Fruit fly (Drosophila melanogaster) whole organism, wandering third instar larva: ENCODE measurements around the gene CG5199.
A peak's percentile ranks its signal among the peaks of the same experiment; 100 is the strongest.

Experiments used
- Abd-B ChIP-seq: fragments of >200 bp; optimal IDR thresholded peaks from 2 replicates; lab custom pipeline; 2017; ENCODE audit warnings: missing biosample characterization, missing genetic modification characterization
- CG32264 ChIP-seq: fragments of 200-800 bp; sonication (Bioruptor generic); optimal IDR thresholded peaks from 2 replicates; lab custom pipeline; 2016; ENCODE audit warnings: missing biosample characterization, missing genetic modification characterization
- CG9705 ChIP-seq: fragments of 200-800 bp; sonication (Bioruptor generic); optimal IDR thresholded peaks from 2 replicates; lab custom pipeline; 2018; ENCODE audit warnings: missing biosample characterization, mild to moderate bottlenecking, missing genetic modification characterization
- CrebA ChIP-seq: fragments of 200-800 bp; sonication (Bioruptor generic); optimal IDR thresholded peaks from 2 replicates; lab custom pipeline; 2016; ENCODE audit warnings: missing biosample characterization, mild to moderate bottlenecking, missing genetic modification characterization, borderline replicate concordance
- Dfd ChIP-seq: fragments of >200 bp; optimal IDR thresholded peaks from 2 replicates; lab custom pipeline; 2017; ENCODE audit warnings: missing biosample characterization, missing genetic modification characterization
- Dif ChIP-seq: fragments of 200-275, 200-300 bp; sonication (Bioruptor generic); optimal IDR thresholded peaks from 2 replicates; lab custom pipeline; 2018; ENCODE audit warnings: missing biosample characterization, missing genetic modification characterization; ENCODE audit not compliant: partially characterized antibody
- GATAd ChIP-seq: sonication (Bioruptor generic); optimal IDR thresholded peaks from 2 replicates; lab custom pipeline; 2016; ENCODE audit warnings: missing biosample characterization, missing genetic modification characterization
- HLH106 ChIP-seq: fragments of 200-800 bp; optimal IDR thresholded peaks from 3 replicates; lab custom pipeline; 2019; ENCODE audit warnings: missing biosample characterization, mild to moderate bottlenecking, missing genetic modification characterization, moderate library complexity
- Hnf4 ChIP-seq: fragments of 200-800 bp; sonication (Bioruptor generic); optimal IDR thresholded peaks from 2 replicates; lab custom pipeline; 2016; ENCODE audit warnings: missing biosample characterization, mild to moderate bottlenecking, missing genetic modification characterization
- Hr78 ChIP-seq: fragments of >200 bp; optimal IDR thresholded peaks from 2 replicates; lab custom pipeline; 2017; ENCODE audit warnings: missing biosample characterization, missing genetic modification characterization
- Hr83 ChIP-seq: fragments of 200-300 bp; sonication (Bioruptor generic); optimal IDR thresholded peaks from 2 replicates; lab custom pipeline; 2016; ENCODE audit warnings: missing biosample characterization, mild to moderate bottlenecking, missing genetic modification characterization, moderate library complexity; ENCODE audit not compliant: poor library complexity, severe bottlenecking
- Jra ChIP-seq: sonication (Bioruptor generic); optimal IDR thresholded peaks from 2 replicates; lab custom pipeline; 2016; ENCODE audit warnings: missing biosample characterization, missing genetic modification characterization
- Mio ChIP-seq: sonication (Bioruptor generic); optimal IDR thresholded peaks from 2 replicates; lab custom pipeline; 2016; ENCODE audit warnings: missing biosample characterization, missing genetic modification characterization
- Myc ChIP-seq: fragments of >200 bp; optimal IDR thresholded peaks from 2 replicates; lab custom pipeline; 2017
- N ChIP-seq: fragments of >200 bp; optimal IDR thresholded peaks from 2 replicates; lab custom pipeline; 2018; ENCODE audit warnings: missing biosample characterization, missing external identifiers, missing genetic modification characterization
- OdsH ChIP-seq: fragments of 200-800 bp; sonication (Bioruptor generic); optimal IDR thresholded peaks from 2 replicates; lab custom pipeline; 2016; ENCODE audit warnings: missing biosample characterization, mild to moderate bottlenecking, missing genetic modification characterization
- Rel ChIP-seq, 2 experiments: fragments of 200-800 bp; sonication (Bioruptor generic) in 1 of 2; optimal IDR thresholded peaks; 2 replicates in 1 of 2; 3 replicates in 1 of 2; lab custom pipeline; 2016 to 2019; ENCODE audit warnings: mild to moderate bottlenecking in 2 of 2, missing biosample characterization in 2 of 2, missing genetic modification characterization in 2 of 2, moderate library complexity in 1 of 2
- Sp1 ChIP-seq: fragments of 200-800 bp; sonication (Bioruptor generic); optimal IDR thresholded peaks from 3 replicates; lab custom pipeline; 2019; ENCODE audit warnings: missing biosample characterization, mild to moderate bottlenecking, missing genetic modification characterization, moderate library complexity
- Vsx2 ChIP-seq: fragments of 200-300, 225-300 bp; sonication (Bioruptor generic); optimal IDR thresholded peaks from 2 replicates; lab custom pipeline; 2018; ENCODE audit warnings: missing biosample characterization, missing genetic modification characterization; ENCODE audit not compliant: partially characterized antibody
- br ChIP-seq: fragments of 200-800 bp; sonication (Bioruptor generic); optimal IDR thresholded peaks from 2 replicates; lab custom pipeline; 2016; ENCODE audit warnings: missing biosample characterization, missing genetic modification characterization
- brk ChIP-seq: fragments of 200-800 bp; sonication (Bioruptor generic); optimal IDR thresholded peaks from 2 replicates; lab custom pipeline; 2016; ENCODE audit warnings: missing biosample characterization, mild to moderate bottlenecking, missing genetic modification characterization
- dl ChIP-seq, 2 experiments: fragments of 175-275, 200-275 bp in 1 of 2; fragments of 200-275 bp in 1 of 2; sonication (Bioruptor generic); optimal IDR thresholded peaks; lab custom pipeline; 2018; ENCODE audit warnings: mild to moderate bottlenecking in 2 of 2, missing biosample characterization in 2 of 2, missing genetic modification characterization in 2 of 2, moderate library complexity in 2 of 2; ENCODE audit not compliant: partially characterized antibody in 2 of 2, insufficient read depth in 1 of 2
- dmrt93B ChIP-seq: fragments of 200-800 bp; sonication (Bioruptor generic); optimal IDR thresholded peaks from 2 replicates; lab custom pipeline; 2018; ENCODE audit warnings: missing biosample characterization, mild to moderate bottlenecking, missing genetic modification characterization
- dsf ChIP-seq: sonication (Bioruptor generic); optimal IDR thresholded peaks from 2 replicates; lab custom pipeline; 2016; ENCODE audit warnings: missing biosample characterization, missing genetic modification characterization, borderline replicate concordance
- ey ChIP-seq: fragments of 200-800 bp; sonication (Bioruptor generic); optimal IDR thresholded peaks from 2 replicates; lab custom pipeline; 2016; ENCODE audit warnings: missing biosample characterization, missing genetic modification characterization
- foxo ChIP-seq, 2 experiments: fragments of 200-800 bp; sonication (Bioruptor generic); optimal IDR thresholded peaks; 2 replicates in 1 of 2; 3 replicates in 1 of 2; lab custom pipeline; 2016 to 2017; ENCODE audit warnings: missing biosample characterization in 2 of 2, missing genetic modification characterization in 2 of 2
- fru ChIP-seq: fragments of 200-800 bp; sonication (Bioruptor generic); optimal IDR thresholded peaks from 3 replicates; lab custom pipeline; 2016; ENCODE audit warnings: missing biosample characterization, mild to moderate bottlenecking, missing genetic modification characterization
- h ChIP-seq: fragments of 200-800 bp; sonication (Bioruptor generic); optimal IDR thresholded peaks from 3 replicates; lab custom pipeline; 2016; ENCODE audit warnings: missing biosample characterization, mild to moderate bottlenecking, missing genetic modification characterization
- jim ChIP-seq: fragments of 175-275, 200-325 bp; sonication (Bioruptor generic); optimal IDR thresholded peaks from 2 replicates; lab custom pipeline; 2016; ENCODE audit warnings: missing biosample characterization, mild to moderate bottlenecking, missing genetic modification characterization
- lola ChIP-seq: fragments of >200 bp; optimal IDR thresholded peaks from 2 replicates; lab custom pipeline; 2017; ENCODE audit warnings: missing biosample characterization, missing genetic modification characterization
- pan ChIP-seq: fragments of >200 bp; optimal IDR thresholded peaks from 2 replicates; lab custom pipeline; 2017
- psq ChIP-seq: fragments of 200-800 bp; sonication (Bioruptor generic); optimal IDR thresholded peaks from 3 replicates; lab custom pipeline; 2017; ENCODE audit warnings: missing biosample characterization, mild to moderate bottlenecking, missing genetic modification characterization, moderate library complexity
- rgr ChIP-seq: fragments of 200-800 bp; sonication (Bioruptor generic); optimal IDR thresholded peaks from 3 replicates; lab custom pipeline; 2016; ENCODE audit warnings: missing biosample characterization, mild to moderate bottlenecking, missing genetic modification characterization
- sage ChIP-seq: fragments of 200-800 bp; sonication (Bioruptor generic); optimal IDR thresholded peaks from 2 replicates; lab custom pipeline; 2016; ENCODE audit warnings: missing biosample characterization, mild to moderate bottlenecking, missing genetic modification characterization
- sv ChIP-seq: fragments of 200-800 bp; sonication (Bioruptor generic); optimal IDR thresholded peaks from 3 replicates; lab custom pipeline; 2016; ENCODE audit warnings: missing biosample characterization, missing genetic modification characterization
- tai ChIP-seq: sonication (Bioruptor generic); optimal IDR thresholded peaks from 2 replicates; lab custom pipeline; 2016; ENCODE audit warnings: missing biosample characterization, missing genetic modification characterization
- usp ChIP-seq: fragments of >200 bp; optimal IDR thresholded peaks from 2 replicates; lab custom pipeline; 2017; ENCODE audit warnings: missing biosample characterization, missing genetic modification characterization
- woc ChIP-seq: sonication (Bioruptor generic); optimal IDR thresholded peaks from 2 replicates; lab custom pipeline; 2016; ENCODE audit warnings: missing biosample characterization, mild to moderate bottlenecking, missing genetic modification characterization

Gene CG5199

DNA sequence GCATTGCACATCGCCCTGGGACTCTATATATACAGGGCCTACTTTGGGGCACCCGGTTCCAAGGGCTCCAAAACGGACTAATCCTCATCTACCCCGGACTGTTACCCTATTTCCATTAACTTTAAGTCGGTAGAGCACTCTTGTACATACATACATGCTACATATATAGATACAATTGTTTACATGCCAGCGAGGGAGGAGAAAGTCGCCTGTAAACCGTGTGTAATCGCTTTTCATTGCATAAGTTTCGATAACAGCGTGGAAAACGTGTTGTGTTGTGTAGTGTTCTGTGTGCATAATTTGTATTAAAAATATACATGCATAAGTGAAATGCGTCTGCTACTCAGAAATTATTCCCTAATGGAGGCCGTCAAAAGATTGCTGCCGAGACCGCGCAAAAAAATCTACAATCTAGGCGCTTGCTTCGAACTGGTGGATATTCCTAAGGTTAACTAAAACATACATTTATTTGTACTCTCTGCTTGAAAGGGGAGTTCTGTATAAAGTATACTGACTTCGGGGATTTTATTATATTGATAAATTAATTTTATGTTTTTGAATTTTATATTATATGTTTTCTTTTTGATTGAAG is 21.6 kb upstream of the CG5199 start, which contains the start of gene isoQC:
TSS of gene isoQC (plus strand) at position 270 of the 592 bp plus-strand sequence.
- TF ChIP-seq GATAd (GFP tag; lab: Kevin White, UChicago), result no peak
- no peak for TF ChIP-seq OdsH (GFP tag; lab: Kevin White, UChicago)
- no peak for TF ChIP-seq HLH106
- TF ChIP-seq Rel (GFP tag; optimal IDR thresholded peaks at IDR 0.05; lab: Kevin White, UChicago), result no peak
- no peak for TF ChIP-seq Rel (tag; optimal IDR thresholded peaks at IDR 0.05; lab: Kevin White, UChicago)
- no peak for TF ChIP-seq sv (GFP tag; lab: Kevin White, UChicago)
- no peak for TF ChIP-seq ey (GFP tag; lab: Kevin White, UChicago)
- no peak for TF ChIP-seq Hr83 (GFP tag; lab: Kevin White, UChicago)
- no peak for TF ChIP-seq h
- no peak for TF ChIP-seq br (GFP tag; lab: Kevin White, UChicago)
- TF ChIP-seq Dfd (GFP tag; lab: Kevin White, UChicago), result no peak
- TF ChIP-seq psq (GFP tag; lab: Kevin White, UChicago), result no peak
- no peak for TF ChIP-seq CG32264 (GFP tag; lab: Kevin White, UChicago)
- TF ChIP-seq dsf (GFP tag; lab: Kevin White, UChicago), result no peak
- no peak for TF ChIP-seq tai (GFP tag; lab: Kevin White, UChicago)
- no peak for TF ChIP-seq dmrt93B (GFP tag; lab: Kevin White, UChicago)
- no peak for TF ChIP-seq jim (GFP tag; lab: Kevin White, UChicago)
- no peak for TF ChIP-seq Hnf4
- TF ChIP-seq CrebA (GFP tag; lab: Kevin White, UChicago), result no peak
- no peak for TF ChIP-seq N

DNA sequence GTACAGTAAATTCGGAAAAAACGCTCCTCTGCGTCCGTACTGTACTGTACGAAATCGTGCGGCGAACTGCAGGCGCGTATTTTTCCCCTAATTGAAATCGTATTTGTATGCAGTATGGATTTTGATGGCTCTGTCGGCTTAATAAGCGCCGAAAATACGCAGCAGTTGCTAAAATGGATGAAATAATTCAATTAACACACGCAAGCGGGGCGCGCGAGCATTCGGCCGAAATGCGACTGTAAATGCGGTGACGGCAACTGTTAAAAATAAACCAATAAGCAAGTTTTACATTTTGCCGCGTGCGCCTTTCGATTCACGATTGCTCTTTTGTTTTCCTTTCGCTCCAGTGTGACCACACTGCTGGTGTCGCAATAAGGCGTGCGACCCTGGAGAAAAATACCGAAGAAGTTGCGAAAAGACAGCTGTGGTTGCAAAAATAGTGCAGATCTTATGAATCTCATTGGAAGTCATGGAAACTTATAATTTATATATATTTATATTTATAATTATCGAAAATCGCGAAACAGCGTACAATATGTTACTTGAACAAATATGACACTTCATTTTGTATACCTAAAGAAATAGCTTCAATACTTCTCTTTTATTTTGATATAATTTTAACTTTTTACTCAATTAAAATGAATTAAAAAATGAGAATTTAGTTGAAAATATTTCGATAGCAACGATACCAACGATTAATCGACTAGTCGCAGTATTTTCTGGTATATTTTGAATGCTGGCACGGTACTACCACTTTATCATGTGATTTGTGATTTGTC is 20.5 kb upstream of the CG5199 start, which contains the start of the genes CG32428 and CG5969:
TSS of gene CG32428 (minus strand) at position 703 of the 779 bp plus-strand sequence.
TSS of gene CG5969 (plus strand) at position 763 of the 779 bp plus-strand sequence.
- TF ChIP-seq Jra (GFP tag; lab: Kevin White, UChicago), result peak; percentile 12
- peak; percentile 66 for TF ChIP-seq Sp1
- no peak for TF ChIP-seq N
- TF ChIP-seq foxo (GFP tag; optimal IDR thresholded peaks at IDR 0.05; lab: Kevin White, UChicago), result peak in 1 of 2 experiments; percentile 71
- TF ChIP-seq dl (GFP tag; optimal IDR thresholded peaks at IDR 0.05; lab: Kevin White, UChicago; ENCODE audit: insufficient read depth in 1 of 2, partially characterized antibody in 2 of 2), result no peak
- no peak for TF ChIP-seq Vsx2 (GFP tag; lab: Kevin White, UChicago)
- no peak for TF ChIP-seq Dif (GFP tag; lab: Kevin White, UChicago)
- TF ChIP-seq HLH106, result peak; percentile 83
- peak; percentile 39 for TF ChIP-seq CG9705 (GFP tag; lab: Kevin White, UChicago)
- TF ChIP-seq OdsH (GFP tag; lab: Kevin White, UChicago), result peak; percentile 18
- peak; percentile 49 for TF ChIP-seq rgr
- no peak for TF ChIP-seq usp
- TF ChIP-seq Mio, result no peak
- TF ChIP-seq Hr78, result no peak
- TF ChIP-seq psq (GFP tag; lab: Kevin White, UChicago), result peak; percentile 91
- TF ChIP-seq pan, result no peak
- peak; percentile 13 for TF ChIP-seq ey (GFP tag; lab: Kevin White, UChicago)
- peak; percentile 69 for TF ChIP-seq tai (GFP tag; lab: Kevin White, UChicago)
- no peak for TF ChIP-seq br (GFP tag; lab: Kevin White, UChicago)
- no peak for TF ChIP-seq sv (GFP tag; lab: Kevin White, UChicago)
- no peak for TF ChIP-seq Abd-B (GFP tag; lab: Kevin White, UChicago)
- peak; percentile 38 for TF ChIP-seq CrebA (GFP tag; lab: Kevin White, UChicago)
- no peak for TF ChIP-seq fru (GFP tag; lab: Kevin White, UChicago)
- peak; percentile 38 for TF ChIP-seq Hr83 (GFP tag; lab: Kevin White, UChicago)
- TF ChIP-seq woc (GFP tag; lab: Kevin White, UChicago), result peak; percentile 33
- peak; percentile 29 for TF ChIP-seq sage (GFP tag; lab: Kevin White, UChicago)
- TF ChIP-seq CG32264 (GFP tag; lab: Kevin White, UChicago), result no peak
- TF ChIP-seq GATAd (GFP tag; lab: Kevin White, UChicago), result peak; percentile 32
- TF ChIP-seq Myc (lab: Kevin White, UChicago), result no peak
- peak; percentile 47 for TF ChIP-seq dmrt93B (GFP tag; lab: Kevin White, UChicago)
- TF ChIP-seq Rel (GFP tag; optimal IDR thresholded peaks at IDR 0.05; lab: Kevin White, UChicago), result no peak
- TF ChIP-seq Rel (tag; optimal IDR thresholded peaks at IDR 0.05; lab: Kevin White, UChicago), result peak; percentile 66
- TF ChIP-seq Dfd (GFP tag; lab: Kevin White, UChicago), result no peak
- TF ChIP-seq jim (GFP tag; lab: Kevin White, UChicago), result no peak
- TF ChIP-seq Hnf4, result peak; percentile 47
- TF ChIP-seq brk (GFP tag; lab: Kevin White, UChicago), result peak; percentile 57
- no peak for TF ChIP-seq dsf (GFP tag; lab: Kevin White, UChicago)
- no peak for TF ChIP-seq lola (GFP tag; lab: Kevin White, UChicago)
- TF ChIP-seq h, result peak; percentile 71
